Comparison of ENCODE assay signal across 2 worm cellular contexts in the genomic region with DNA sequence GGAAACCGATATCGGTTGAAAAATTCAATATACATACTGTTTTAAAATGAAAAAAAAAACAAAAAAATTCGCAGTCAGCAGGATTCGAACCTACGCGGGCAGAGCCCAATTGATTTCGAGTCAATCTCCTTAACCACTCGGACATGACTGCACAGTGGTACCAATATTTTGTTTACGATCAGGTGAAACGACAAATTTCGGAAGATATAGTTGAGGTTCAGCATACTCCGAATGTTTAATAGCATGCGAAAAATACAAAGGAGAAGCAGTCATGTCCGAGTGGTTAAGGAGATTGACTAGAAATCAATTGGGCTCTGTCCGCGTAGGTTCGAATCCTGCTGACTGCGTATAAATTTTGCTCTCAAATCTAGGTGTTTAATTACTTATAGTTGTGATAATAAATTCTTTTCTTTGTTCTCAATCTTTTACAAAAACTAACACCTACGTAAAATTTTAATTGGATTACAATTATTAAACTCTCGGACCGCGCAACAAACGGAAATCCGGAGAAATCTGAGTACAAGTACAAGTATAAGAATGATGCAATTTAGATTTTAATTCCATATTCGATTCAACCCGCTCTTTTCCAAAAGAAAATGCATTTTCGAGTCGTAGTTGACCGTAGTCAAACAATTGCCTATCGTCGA.
TF ChIP-seq lines count a peak whose summit lies in the region.

TSS of gene Y7A5A.13 (plus strand) at position 597 of the 647 bp plus-strand sequence.

TF ChIP-seq in whole organism, L4 larva, 104 proteins besides CTCF, POLR2A, EP300 and RAD21 (continued from another document):
- 0 out of 2 replicates have a peak, but pooled peaks have one; percentile 36 for TF ChIP-seq zip-11 (GFP tag; IDR thresholded peaks at IDR 0.05; lab: Robert Waterston, UW)
- TF ChIP-seq lin-1 (GFP tag; IDR thresholded peaks at IDR 0.05; lab: Robert Waterston, UW) = peak; percentile 57
- TF ChIP-seq nhr-11 (tag; optimal IDR thresholded peaks at IDR 0.05; lab: Kevin White, UChicago) = no peak
- no peak for TF ChIP-seq lin-39 (tag; optimal IDR thresholded peaks at IDR 0.05; lab: Kevin White, UChicago)
- peak; percentile 51 for TF ChIP-seq nhr-48 (tag; optimal IDR thresholded peaks at IDR 0.05; lab: Kevin White, UChicago)
- TF ChIP-seq aha-1 (tag; lab: Kevin White, UChicago) = peak; percentile 91
- TF ChIP-seq lin-13 (GFP tag; optimal IDR thresholded peaks at IDR 0.05; lab: Kevin White, UChicago) = no peak
- no peak for TF ChIP-seq saeg-2 (GFP tag; IDR thresholded peaks at IDR 0.05; lab: Robert Waterston, UW)
- TF ChIP-seq ces-1 (GFP tag; optimal IDR thresholded peaks at IDR 0.05; lab: Kevin White, UChicago) = no peak
- peak; percentile 68 for TF ChIP-seq T26A8.4 (GFP tag; IDR thresholded peaks at IDR 0.05; lab: Robert Waterston, UW)
- peak; percentile 51 for TF ChIP-seq arid-1 (GFP tag; conservative IDR thresholded peaks at IDR 0.05; lab: Robert Waterston, UW)
- TF ChIP-seq dmd-9 (GFP tag; IDR thresholded peaks at IDR 0.05; lab: Robert Waterston, UW) = peak; percentile 54; the same call in 1 of the 2 replicates
- TF ChIP-seq duxl-1 (tag; optimal IDR thresholded peaks at IDR 0.05; lab: Kevin White, UChicago; ENCODE audit: poor library complexity) = peak; percentile 54
- TF ChIP-seq tra-1 (GFP tag; IDR thresholded peaks at IDR 0.05; lab: Robert Waterston, UW) = peak; percentile 75
- TF ChIP-seq ztf-7 (tag; optimal IDR thresholded peaks at IDR 0.05; lab: Kevin White, UChicago) = no peak
- TF ChIP-seq spr-3 (GFP tag; optimal IDR thresholded peaks at IDR 0.05; lab: Kevin White, UChicago) = peak; percentile 13
- no peak for TF ChIP-seq snpc-4 (tag; optimal IDR thresholded peaks at IDR 0.05; lab: Kevin White, UChicago)
- TF ChIP-seq mes-2 (tag; optimal IDR thresholded peaks at IDR 0.05; lab: Kevin White, UChicago; ENCODE audit: poor library complexity, severe bottlenecking) = peak; percentile 58
- peak; percentile 35 for TF ChIP-seq spr-1 (tag; optimal IDR thresholded peaks at IDR 0.05; lab: Kevin White, UChicago)
- TF ChIP-seq nhr-77 (tag; optimal IDR thresholded peaks at IDR 0.05; lab: Kevin White, UChicago) = no peak
- TF ChIP-seq F49E8.2 (tag; optimal IDR thresholded peaks at IDR 0.05; lab: Kevin White, UChicago; ENCODE audit: borderline replicate concordance) = no peak
- TF ChIP-seq mxl-3 (GFP tag; optimal IDR thresholded peaks at IDR 0.05; lab: Kevin White, UChicago) = no peak
- peak; percentile 82 for TF ChIP-seq snpc-1.2 (GFP tag; IDR thresholded peaks at IDR 0.05; lab: Robert Waterston, UW)
- no peak for TF ChIP-seq hlh-30 (tag; optimal IDR thresholded peaks at IDR 0.05; lab: Kevin White, UChicago; ENCODE audit: insufficient read depth)

TF ChIP-seq in whole organism, young adult, 124 proteins besides CTCF, POLR2A, EP300 and RAD21 (continued from another document):
- peak; percentile 21 for TF ChIP-seq ceh-27 (GFP tag; optimal IDR thresholded peaks at IDR 0.05; lab: Kevin White, UChicago)
- peak; percentile 82 for TF ChIP-seq lin-26 (GFP tag; IDR thresholded peaks at IDR 0.05; lab: Robert Waterston, UW)
- TF ChIP-seq fkh-3 (tag; optimal IDR thresholded peaks at IDR 0.05; lab: Kevin White, UChicago) = no peak
- no peak for TF ChIP-seq Y67H2A.10 (GFP tag; conservative IDR thresholded peaks at IDR 0.05; lab: Robert Waterston, UW)
- TF ChIP-seq nhr-80 (tag; optimal IDR thresholded peaks at IDR 0.05; lab: Kevin White, UChicago) = peak; percentile 14
- peak; percentile 62 for TF ChIP-seq snpc-1.1 (tag; optimal IDR thresholded peaks at IDR 0.05; lab: Kevin White, UChicago; ENCODE audit: insufficient read depth)
- TF ChIP-seq B0035.1 (tag; optimal IDR thresholded peaks at IDR 0.05; lab: Kevin White, UChicago) = peak; percentile 6
- peak; percentile 28 to 49 for TF ChIP-seq rec-8 (tag; optimal IDR thresholded peaks at IDR 0.05; lab: Kevin White, UChicago)
- no peak for TF ChIP-seq bed-2 (GFP tag; IDR thresholded peaks at IDR 0.05; lab: Robert Waterston, UW)
- peak; percentile 45; the same call in 1 of the 2 replicates for TF ChIP-seq madf-6 (GFP tag; IDR thresholded peaks at IDR 0.05; lab: Robert Waterston, UW)
- no peak for TF ChIP-seq ztf-3 (GFP tag; optimal IDR thresholded peaks at IDR 0.05; lab: Kevin White, UChicago)
- no peak for TF ChIP-seq gei-17 (GFP tag; optimal IDR thresholded peaks at IDR 0.05; lab: Kevin White, UChicago)
- TF ChIP-seq pbrm-1 (GFP tag; IDR thresholded peaks at IDR 0.05; lab: Robert Waterston, UW) = peak; percentile 74
- peak; percentile 70 for TF ChIP-seq hmg-1.2 (GFP tag; IDR thresholded peaks at IDR 0.05; lab: Robert Waterston, UW)
- peak; percentile 21 for TF ChIP-seq attf-5 (GFP tag; optimal IDR thresholded peaks at IDR 0.05; lab: Kevin White, UChicago)
- 0 out of 2 replicates have a peak, but pooled peaks have one; percentile 11 for TF ChIP-seq Y79H2A.3 (GFP tag; conservative IDR thresholded peaks at IDR 0.05; lab: Robert Waterston, UW)
- TF ChIP-seq unc-62 (GFP tag; optimal IDR thresholded peaks at IDR 0.05; lab: Kevin White, UChicago) = no peak
- TF ChIP-seq K11D2.4 (GFP tag; IDR thresholded peaks at IDR 0.05; lab: Robert Waterston, UW) = 0 out of 2 replicates have a peak, but pooled peaks have one; percentile 27
- TF ChIP-seq ztf-18 (tag; optimal IDR thresholded peaks at IDR 0.05; lab: Kevin White, UChicago) = peak; percentile 38
- peak; percentile 32 for TF ChIP-seq ztf-26 (tag; optimal IDR thresholded peaks at IDR 0.05; lab: Kevin White, UChicago)
- no peak for TF ChIP-seq ets-4 (GFP tag; optimal IDR thresholded peaks at IDR 0.05; lab: Kevin White, UChicago)
- TF ChIP-seq let-607 (tag; optimal IDR thresholded peaks at IDR 0.05; lab: Kevin White, UChicago) = peak in 1 of 2 experiments; percentile 52
